Fruit fly (Drosophila melanogaster): ENCODE measurements around the gene Rsph9.

Gene Rsph9

DNA sequence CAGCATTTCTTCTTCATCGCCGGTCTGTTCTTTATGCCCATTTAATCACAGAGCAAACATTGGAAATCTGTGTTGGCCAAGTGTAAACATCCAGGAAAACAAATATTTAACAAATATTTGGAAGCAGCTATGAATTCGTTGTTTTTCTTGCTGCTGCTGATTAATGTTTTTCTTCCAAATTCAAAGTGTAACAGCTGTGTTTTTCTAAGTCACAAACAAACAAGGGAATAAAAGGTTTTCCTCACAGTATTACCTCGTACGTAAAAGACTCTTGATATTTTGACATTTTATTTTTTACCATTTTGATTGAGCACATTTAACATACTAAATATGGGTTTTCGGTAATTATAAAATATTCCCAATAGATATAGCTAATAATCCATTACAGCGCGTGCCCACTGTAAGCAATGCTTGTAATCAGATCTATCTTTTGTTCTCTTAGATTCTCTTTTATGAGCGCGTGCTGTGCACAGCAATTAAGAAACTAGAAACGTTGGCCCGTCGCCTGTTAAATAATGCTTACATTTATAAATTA lies 33.6 kb downstream of the Rsph9 start (continued):
- TF ChIP-seq CG18619 (GFP tag; optimal IDR thresholded peaks at IDR 0.05), result peak; percentile 95
- TF ChIP-seq CG43689 (GFP tag; IDR thresholded peaks at IDR 0.05), result peak; percentile 91
- peak; percentile 91 for TF ChIP-seq CG1529 (GFP tag; optimal IDR thresholded peaks at IDR 0.05)
- TF ChIP-seq CrebB (tag; optimal IDR thresholded peaks at IDR 0.05), result peak; percentile 91
- peak; percentile 99 for TF ChIP-seq CG9727 (GFP tag; optimal IDR thresholded peaks at IDR 0.05)
- peak; percentile 87 for TF ChIP-seq CG6272 (GFP tag; IDR thresholded peaks at IDR 0.05)
- TF ChIP-seq CG1024 (GFP tag; IDR thresholded peaks at IDR 0.05), result peak; percentile 82
- peak; percentile 95 for TF ChIP-seq CG12659 (GFP tag; optimal IDR thresholded peaks at IDR 0.05)
- peak; percentile 92 for TF ChIP-seq sim (GFP tag; IDR thresholded peaks at IDR 0.05)
- TF ChIP-seq CG6791 (GFP tag; IDR thresholded peaks at IDR 0.05; ENCODE audit: partially characterized antibody), result no peak
- TF ChIP-seq org-1 (GFP tag; optimal IDR thresholded peaks at IDR 0.05), result peak; percentile 91
- TF ChIP-seq Spps (tag; optimal IDR thresholded peaks at IDR 0.05), result peak; percentile 96
- peak; percentile 90 for TF ChIP-seq CG14667 (GFP tag; IDR thresholded peaks at IDR 0.05)
- TF ChIP-seq CG10431 (GFP tag; optimal IDR thresholded peaks at IDR 0.05), result peak; percentile 84
- TF ChIP-seq CG7357 (GFP tag; IDR thresholded peaks at IDR 0.05), result peak; percentile 87
- peak; percentile 89 for TF ChIP-seq CG11247 (GFP tag; IDR thresholded peaks at IDR 0.05)
- no peak for TF ChIP-seq Hr39 (optimal IDR thresholded peaks at IDR 0.05)
- peak; percentile 97 for TF ChIP-seq oc (tag; optimal IDR thresholded peaks at IDR 0.05)
- peak; percentile 78 for TF ChIP-seq Adf1 (GFP tag; IDR thresholded peaks at IDR 0.05)
- TF ChIP-seq zfh2 (GFP tag; optimal IDR thresholded peaks at IDR 0.05), result peak; percentile 83
- TF ChIP-seq abd-A (tag; optimal IDR thresholded peaks at IDR 0.05), result peak; percentile 45
- peak; percentile 98 for TF ChIP-seq zen (tag; optimal IDR thresholded peaks at IDR 0.05)
- TF ChIP-seq Myb (GFP tag; optimal IDR thresholded peaks at IDR 0.05), result peak; percentile 73
- TF ChIP-seq CG16815 (GFP tag; optimal IDR thresholded peaks at IDR 0.05), result peak; percentile 91
- TF ChIP-seq CG18262 (tag; optimal IDR thresholded peaks at IDR 0.05), result peak; percentile 96
- TF ChIP-seq Rx (GFP tag; IDR thresholded peaks at IDR 0.05), result peak; percentile 80
- peak; percentile 97 for TF ChIP-seq CG4328 (GFP tag; optimal IDR thresholded peaks at IDR 0.05)
- peak; percentile 96 for TF ChIP-seq CG13424 (tag; optimal IDR thresholded peaks at IDR 0.05)
- peak; percentile 96 for TF ChIP-seq nmo (GFP tag; optimal IDR thresholded peaks at IDR 0.05)
- TF ChIP-seq Sry-δ (GFP tag; optimal IDR thresholded peaks at IDR 0.05), result peak; percentile 77
- TF ChIP-seq onecut (GFP tag; IDR thresholded peaks at IDR 0.05), result peak; percentile 94
- TF ChIP-seq Side (GFP tag; optimal IDR thresholded peaks at IDR 0.05), result peak; percentile 98
- TF ChIP-seq chif (GFP tag; optimal IDR thresholded peaks at IDR 0.05), result peak; percentile 92 to 95
- peak; percentile 89 for TF ChIP-seq vfl (GFP tag; optimal IDR thresholded peaks at IDR 0.05)
- TF ChIP-seq shn (GFP tag; optimal IDR thresholded peaks at IDR 0.05), result peak; percentile 89
- peak; percentile 36; the same call in 1 of the 2 replicates for TF ChIP-seq crol (GFP tag; IDR thresholded peaks at IDR 0.05)
- no peak for TF ChIP-seq CG14860 (GFP tag; IDR thresholded peaks at IDR 0.05; ENCODE audit: partially characterized antibody)
- TF ChIP-seq CG15073 (GFP tag; optimal IDR thresholded peaks at IDR 0.05), result peak; percentile 67
- TF ChIP-seq tin (GFP tag; optimal IDR thresholded peaks at IDR 0.05), result peak; percentile 93
- peak; percentile 86 for TF ChIP-seq Oaz (GFP tag; IDR thresholded peaks at IDR 0.05)
- peak; percentile 27 for TF ChIP-seq BEAF-32 (GFP tag; optimal IDR thresholded peaks at IDR 0.05)
- TF ChIP-seq CG12299 (tag; optimal IDR thresholded peaks at IDR 0.05), result peak; percentile 90
- peak in 1 of 2 experiments; percentile 76 for TF ChIP-seq Hr78 (GFP tag; optimal IDR thresholded peaks at IDR 0.05)
- TF ChIP-seq CG2116 (GFP tag; optimal IDR thresholded peaks at IDR 0.05), result peak; percentile 88
- peak; percentile 95 for TF ChIP-seq CG6854 (GFP tag; optimal IDR thresholded peaks at IDR 0.05)
- peak; percentile 95 for TF ChIP-seq CG17186 (GFP tag; optimal IDR thresholded peaks at IDR 0.05)
- peak; percentile 95 for TF ChIP-seq wdn (GFP tag; IDR thresholded peaks at IDR 0.05)
- peak; percentile 94 for TF ChIP-seq CG2889 (GFP tag; IDR thresholded peaks at IDR 0.05)
- TF ChIP-seq mld (GFP tag; IDR thresholded peaks at IDR 0.05; ENCODE audit: partially characterized antibody), result no peak
- TF ChIP-seq Deaf1 (tag; optimal IDR thresholded peaks at IDR 0.05), result peak; percentile 68
